Fruit fly (Drosophila melanogaster): ENCODE data around the gene CG13771.

Gene CG13771

DNA sequence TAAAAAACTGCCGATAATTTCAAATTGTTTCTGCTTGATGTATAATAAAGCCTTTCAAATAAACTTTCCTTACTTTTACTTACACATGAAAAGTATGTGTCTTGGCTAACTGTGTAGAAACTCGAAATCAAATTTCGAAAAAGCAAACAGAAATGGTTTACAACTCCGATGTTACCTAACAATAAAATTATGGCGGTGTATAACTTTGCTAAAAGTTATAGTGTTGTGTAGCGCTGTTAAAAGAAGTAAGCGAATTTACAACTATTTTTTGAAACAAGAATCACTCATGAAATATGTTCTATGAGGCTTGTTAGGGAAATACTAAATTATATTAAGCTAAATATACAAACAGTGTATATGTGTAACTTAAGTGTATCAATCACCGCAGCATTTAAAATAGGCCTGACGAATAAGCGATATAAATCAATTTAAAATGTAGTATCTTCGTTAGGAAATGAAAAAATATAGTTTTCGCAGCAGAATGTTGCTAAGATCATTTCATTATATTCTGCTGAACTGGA is 40.7 kb downstream of the CG13771 start, which contains the start of gene CG34345 (continued):
- peak; percentile 19 for TF ChIP-seq CG2116 (GFP tag; optimal IDR thresholded peaks at IDR 0.05)
- TF ChIP-seq vfl (GFP tag; optimal IDR thresholded peaks at IDR 0.05): no peak
- TF ChIP-seq CG4328 (GFP tag; optimal IDR thresholded peaks at IDR 0.05): no peak
- TF ChIP-seq CG5953 (GFP tag; IDR thresholded peaks at IDR 0.05): no peak
- no peak for TF ChIP-seq Dip2 (GFP tag; IDR thresholded peaks at IDR 0.05)
- peak; percentile 72 for TF ChIP-seq hbn (GFP tag; IDR thresholded peaks at IDR 0.05; ENCODE audit: partially characterized antibody)
- peak; percentile 9 for TF ChIP-seq Chrac-16 (GFP tag; optimal IDR thresholded peaks at IDR 0.05)
- no peak for TF ChIP-seq CG5245 (GFP tag; optimal IDR thresholded peaks at IDR 0.05)
- no peak for TF ChIP-seq CG10431 (GFP tag; optimal IDR thresholded peaks at IDR 0.05)
- TF ChIP-seq CG31365 (tag; optimal IDR thresholded peaks at IDR 0.05): no peak
- peak; percentile 91 for TF ChIP-seq CG10267 (tag; optimal IDR thresholded peaks at IDR 0.05)
- TF ChIP-seq CG6683 (GFP tag; optimal IDR thresholded peaks at IDR 0.05): no peak
- TF ChIP-seq CG1529 (GFP tag; optimal IDR thresholded peaks at IDR 0.05): no peak
- peak; percentile 45 for TF ChIP-seq CG3847 (GFP tag; IDR thresholded peaks at IDR 0.05)
- 0 out of 3 replicates have a peak, but pooled peaks have one; percentile 16 for TF ChIP-seq ci (GFP tag; IDR thresholded peaks at IDR 0.05)
- TF ChIP-seq CG14710 (tag; optimal IDR thresholded peaks at IDR 0.05): peak; percentile 54
- no peak for TF ChIP-seq bowl (GFP tag; IDR thresholded peaks at IDR 0.05)
- no peak for TF ChIP-seq hkb (optimal IDR thresholded peaks at IDR 0.05)
- TF ChIP-seq hkb (GFP tag; IDR thresholded peaks at IDR 0.05): peak; percentile 18; the same call in 1 of the 2 replicates
- TF ChIP-seq chif (GFP tag; optimal IDR thresholded peaks at IDR 0.05): no peak
- no peak for TF ChIP-seq CG15073 (GFP tag; optimal IDR thresholded peaks at IDR 0.05)
- TF ChIP-seq nmo (GFP tag; optimal IDR thresholded peaks at IDR 0.05): peak; percentile 40
- peak; percentile 26 for TF ChIP-seq zfh2 (GFP tag; optimal IDR thresholded peaks at IDR 0.05)
- TF ChIP-seq Scr (GFP tag; IDR thresholded peaks at IDR 0.05; ENCODE audit: partially characterized antibody): peak; percentile 49; the same call in 1 of the 2 replicates
- peak; percentile 64 for TF ChIP-seq sna (GFP tag; IDR thresholded peaks at IDR 0.05; ENCODE audit: partially characterized antibody)
- TF ChIP-seq BEAF-32 (GFP tag; optimal IDR thresholded peaks at IDR 0.05): peak; percentile 10
- peak; percentile 60 for TF ChIP-seq CG1603 (tag; optimal IDR thresholded peaks at IDR 0.05)
- TF ChIP-seq amos (GFP tag; IDR thresholded peaks at IDR 0.05; ENCODE audit: partially characterized antibody): peak; percentile 59
- TF ChIP-seq CG3163 (GFP tag; optimal IDR thresholded peaks at IDR 0.05): peak; percentile 2
- TF ChIP-seq pita (GFP tag; optimal IDR thresholded peaks at IDR 0.05): peak; percentile 90
- TF ChIP-seq HHEX (GFP tag; optimal IDR thresholded peaks at IDR 0.05): no peak
- peak; percentile 40 for TF ChIP-seq CG13624 (GFP tag; optimal IDR thresholded peaks at IDR 0.05)
- TF ChIP-seq ato (GFP tag; IDR thresholded peaks at IDR 0.05; ENCODE audit: partially characterized antibody): peak; percentile 48; the same call in 1 of the 2 replicates
- TF ChIP-seq Myb (GFP tag; optimal IDR thresholded peaks at IDR 0.05): peak; percentile 81
- TF ChIP-seq slou (GFP tag; optimal IDR thresholded peaks at IDR 0.05): no peak
- no peak for TF ChIP-seq her (GFP tag; optimal IDR thresholded peaks at IDR 0.05)
- no peak for TF ChIP-seq CG8478 (optimal IDR thresholded peaks at IDR 0.05)
- TF ChIP-seq B-H2 (GFP tag; optimal IDR thresholded peaks at IDR 0.05): peak; percentile 27
- no peak for TF ChIP-seq hth (optimal IDR thresholded peaks at IDR 0.05)
- TF ChIP-seq stwl (tag; optimal IDR thresholded peaks at IDR 0.05): peak; percentile 100
- TF ChIP-seq Med (GFP tag): peak; percentile 90
- peak; percentile 20 for TF ChIP-seq CG15601 (tag; optimal IDR thresholded peaks at IDR 0.05)
- peak; percentile 20 for TF ChIP-seq HmgD (GFP tag; optimal IDR thresholded peaks at IDR 0.05)
- TF ChIP-seq pzg (GFP tag; optimal IDR thresholded peaks at IDR 0.05): peak; percentile 43
- TF ChIP-seq CG12391 (tag; optimal IDR thresholded peaks at IDR 0.05): peak; percentile 22
- TF ChIP-seq CTCF (GFP tag; optimal IDR thresholded peaks at IDR 0.05): peak; percentile 85
- TF ChIP-seq Ets97D (GFP tag; optimal IDR thresholded peaks at IDR 0.05): peak; percentile 86
- TF ChIP-seq CG30403 (GFP tag; optimal IDR thresholded peaks at IDR 0.05): peak; percentile 25
- peak; percentile 47 for TF ChIP-seq gfzf (GFP tag; optimal IDR thresholded peaks at IDR 0.05)
- TF ChIP-seq Antp (GFP tag; optimal IDR thresholded peaks at IDR 0.05): no peak
- peak; percentile 43 for TF ChIP-seq mam (GFP tag; optimal IDR thresholded peaks at IDR 0.05)
